Fruit fly (Drosophila melanogaster): ENCODE results near the gene CG33985.

CG33985 gene

dm6 chr3L:15500813-15501645 is 25.6 kb downstream of the CG33985 start, which contains the start of gene CG7272:
Gene CG7272 (plus strand): TSS chr3L:15500938.
- TF ChIP-seq CG18764 (GFP tag; optimal IDR thresholded peaks at IDR 0.05) (no peak), row (GFP tag; IDR thresholded peaks at IDR 0.05) (peak; percentile 52; the same call in 2 of the 3 replicates), Sry-β (GFP tag; optimal IDR thresholded peaks at IDR 0.05) (no peak), E2f1 (GFP tag; IDR thresholded peaks at IDR 0.05) (peak; percentile 36; the same call in 1 of the 2 replicates), dmrt11E (tag; optimal IDR thresholded peaks at IDR 0.05) (no peak), unpg (GFP tag; optimal IDR thresholded peaks at IDR 0.05) (peak; percentile 7), D19A (tag; optimal IDR thresholded peaks at IDR 0.05) (peak; percentile 73), CG30431 (GFP tag; optimal IDR thresholded peaks at IDR 0.05) (no peak), ara (GFP tag; IDR thresholded peaks at IDR 0.05) (no peak), crc (GFP tag; optimal IDR thresholded peaks at IDR 0.05) (no peak), pzg (GFP tag; optimal IDR thresholded peaks at IDR 0.05) (peak; percentile 83), crol (GFP tag; IDR thresholded peaks at IDR 0.05) (peak; percentile 86), bbx (GFP tag; IDR thresholded peaks at IDR 0.05; ENCODE audit: partially characterized antibody) (peak; percentile 43; the same call in 1 of the 2 replicates), pb (GFP tag; optimal IDR thresholded peaks at IDR 0.05) (no peak), CG2120 (GFP tag; optimal IDR thresholded peaks at IDR 0.05) (peak; percentile 49), Eip74EF (GFP tag; optimal IDR thresholded peaks at IDR 0.05) (no peak), CG17328 (GFP tag; IDR thresholded peaks at IDR 0.05) (no peak), pum (GFP tag; optimal IDR thresholded peaks at IDR 0.05) (no peak), pan (optimal IDR thresholded peaks at IDR 0.05) (no peak), pan (GFP tag; optimal IDR thresholded peaks at IDR 0.05 in 1 of 2, IDR thresholded peaks at IDR 0.05 in 1 of 2) (peak in 1 of 2 experiments; percentile 27), CG2202 (tag; optimal IDR thresholded peaks at IDR 0.05) (no peak), lilli (GFP tag; optimal IDR thresholded peaks at IDR 0.05) (peak; percentile 37), amos (GFP tag; IDR thresholded peaks at IDR 0.05; ENCODE audit: partially characterized antibody) (peak; percentile 54; the same call in 1 of the 2 replicates), H2.0 (GFP tag; IDR thresholded peaks at IDR 0.05) (no peak), zf30C (GFP tag; optimal IDR thresholded peaks at IDR 0.05) (no peak), dati (GFP tag; IDR thresholded peaks at IDR 0.05) (no peak), ham (GFP tag; IDR thresholded peaks at IDR 0.05) (no peak), stwl (tag; optimal IDR thresholded peaks at IDR 0.05) (peak; percentile 17), HmgD (GFP tag; optimal IDR thresholded peaks at IDR 0.05) (no peak), salm (tag; optimal IDR thresholded peaks at IDR 0.05) (no peak), CG7357 (GFP tag; IDR thresholded peaks at IDR 0.05) (no peak), slbo (GFP tag; IDR thresholded peaks at IDR 0.05) (no peak), CG42726 (GFP tag; IDR thresholded peaks at IDR 0.05; ENCODE audit: partially characterized antibody) (no peak), CG31365 (tag; optimal IDR thresholded peaks at IDR 0.05) (no peak), nom (GFP tag; optimal IDR thresholded peaks at IDR 0.05) (peak; percentile 23), dan (GFP tag; IDR thresholded peaks at IDR 0.05) (no peak), otp (GFP tag; IDR thresholded peaks at IDR 0.05) (0 out of 3 replicates have a peak, but pooled peaks have one; percentile 6), chn (GFP tag; optimal IDR thresholded peaks at IDR 0.05) (no peak), trem (tag; optimal IDR thresholded peaks at IDR 0.05) (peak; percentile 97), CG8924 (tag; optimal IDR thresholded peaks at IDR 0.05) (peak; percentile 39), CG32772 (GFP tag; IDR thresholded peaks at IDR 0.05) (no peak), hth (optimal IDR thresholded peaks at IDR 0.05) (no peak), Hey (tag; optimal IDR thresholded peaks at IDR 0.05) (peak; percentile 2), vvl (GFP tag; IDR thresholded peaks at IDR 0.05) (peak; percentile 42), CG11560 (tag; IDR thresholded peaks at IDR 0.05) (no peak), Ets97D (GFP tag; optimal IDR thresholded peaks at IDR 0.05) (peak; percentile 18), abd-A (tag; optimal IDR thresholded peaks at IDR 0.05) (peak; percentile 55), CoRest (tag; optimal IDR thresholded peaks at IDR 0.05) (peak; percentile 9), E2f2 (GFP tag; IDR thresholded peaks at IDR 0.05) (peak; percentile 97)

Measured in whole organism, embryonic.